Worm (Caenorhabditis elegans) whole organism, L1 larva: ENCODE data around the gene med-1.

Experiments
- C04F5.9 ChIP-seq: sonication (generic microtip); optimal IDR thresholded peaks from 2 replicates; lab custom pipeline; 2016; ENCODE audit warnings: missing genetic modification characterization, missing compliant biosample characterization
- C16A3.4 ChIP-seq: fragments of 150-350 bp; optimal IDR thresholded peaks from 2 replicates; lab custom pipeline; 2014; ENCODE audit warnings: missing biosample characterization, missing genetic modification characterization
- C34B4.2 ChIP-seq: sonication (generic microtip); optimal IDR thresholded peaks from 2 replicates; lab custom pipeline; 2017; ENCODE audit warnings: mild to moderate bottlenecking, missing genetic modification characterization, missing compliant biosample characterization
- Y116A8C.19 ChIP-seq: sonication (generic microtip); optimal IDR thresholded peaks from 2 replicates; lab custom pipeline; 2016; ENCODE audit warnings: missing compliant biosample characterization, missing genetic modification characterization, borderline replicate concordance
- alr-1 ChIP-seq: fragments of 200-800 bp; sonication (Bioruptor generic); optimal IDR thresholded peaks from 2 replicates; lab custom pipeline; 2018; ENCODE audit warnings: borderline replicate concordance, mild to moderate bottlenecking, missing genetic modification characterization, missing compliant biosample characterization
- ceh-90 ChIP-seq: sonication (generic microtip); optimal IDR thresholded peaks from 2 replicates; lab custom pipeline; 2016; ENCODE audit warnings: missing genetic modification characterization, missing compliant biosample characterization
- ces-1 ChIP-seq: fragments of 150-350 bp; optimal IDR thresholded peaks from 2 replicates; lab custom pipeline; 2014; ENCODE audit warnings: missing biosample characterization, missing genetic modification reagents, missing genetic modification characterization
- dsc-1 ChIP-seq: sonication (generic microtip); optimal IDR thresholded peaks from 2 replicates; lab custom pipeline; 2016; ENCODE audit warnings: mild to moderate bottlenecking, missing genetic modification characterization, missing compliant biosample characterization
- efl-1 ChIP-seq, 4 experiments: fragments of 150-350 bp; optimal IDR thresholded peaks in 3 of 4; peaks in 1 of 4; 1 replicate in 1 of 4; 2 replicates in 3 of 4; lab custom pipeline; 2014; ENCODE audit warnings: missing biosample characterization in 2 of 4, missing genetic modification characterization in 2 of 4, missing genetic modification reagents in 2 of 4
- egl-27 ChIP-seq, 2 experiments: fragments of 150-350 bp in 1 of 2; sonication (generic microtip); optimal IDR thresholded peaks; 3 replicates each; lab custom pipeline; 2017 to 2018; ENCODE audit warnings: missing biosample characterization in 2 of 2, missing genetic modification characterization in 2 of 2, missing genetic modification reagents in 2 of 2
- elt-2 ChIP-seq: sonication (generic microtip); optimal IDR thresholded peaks from 2 replicates; lab custom pipeline; 2016; ENCODE audit warnings: missing genetic modification characterization, mild to moderate bottlenecking, inconsistent platforms, missing compliant biosample characterization, missing genetic modification reagents
- ets-5 ChIP-seq: fragments of 200-800 bp; sonication (Bioruptor generic); IDR thresholded peaks from 2 replicates; pipeline ENCODE4 v1.3.6; 2022; ENCODE audit warnings: missing genetic modification characterization, missing compliant biosample characterization
- fkh-10 ChIP-seq: sonication (generic microtip); optimal IDR thresholded peaks from 2 replicates; lab custom pipeline; 2017; ENCODE audit warnings: missing biosample characterization, missing genetic modification reagents, missing genetic modification characterization
- fos-1 ChIP-seq: fragments of 150-350 bp; optimal IDR thresholded peaks from 2 replicates; lab custom pipeline; 2014; ENCODE audit warnings: missing biosample characterization, missing genetic modification characterization
- grh-1 ChIP-seq: fragments of 200-800 bp; sonication (Bioruptor generic); IDR thresholded peaks from 2 replicates; pipeline ENCODE4 v1.3.6; 2022; ENCODE audit warnings: missing genetic modification reagents, missing genetic modification characterization, missing compliant biosample characterization
- hpl-2 ChIP-seq: fragments of 150-350 bp; optimal IDR thresholded peaks from 2 replicates; lab custom pipeline; 2014; ENCODE audit warnings: missing biosample characterization, missing genetic modification reagents, missing genetic modification characterization
- lin-14 ChIP-seq: fragments of 200-800 bp; sonication (Bioruptor generic); optimal IDR thresholded peaks from 2 replicates; lab custom pipeline; 2018; ENCODE audit warnings: mild to moderate bottlenecking, missing genetic modification characterization, moderate library complexity, missing compliant biosample characterization
- lin-15B ChIP-seq: fragments of 150-350 bp; sonication (generic microtip); optimal IDR thresholded peaks from 3 replicates; lab custom pipeline; 2014; ENCODE audit warnings: missing biosample characterization, missing genetic modification characterization
- lin-39 ChIP-seq: fragments of 150-350 bp; optimal IDR thresholded peaks from 2 replicates; lab custom pipeline; 2014; ENCODE audit warnings: missing biosample characterization, missing genetic modification reagents, missing genetic modification characterization
- lir-3 ChIP-seq: sonication (generic microtip); optimal IDR thresholded peaks from 2 replicates; lab custom pipeline; 2016; ENCODE audit warnings: mild to moderate bottlenecking, missing genetic modification characterization, moderate library complexity, missing compliant biosample characterization; ENCODE audit not compliant: poor library complexity
- lsy-2 ChIP-seq, 2 experiments: fragments of 150-350 bp; optimal IDR thresholded peaks; 2 replicates each; lab custom pipeline; 2014; ENCODE audit warnings: missing biosample characterization in 2 of 2, missing genetic modification characterization in 2 of 2
- mab-9 ChIP-seq: fragments of 200-800 bp; sonication (Bioruptor generic); IDR thresholded peaks from 2 replicates; pipeline ENCODE4 v1.3.6; 2022; ENCODE audit warnings: missing genetic modification reagents, missing genetic modification characterization, missing compliant biosample characterization
- mdl-1 ChIP-seq, 2 experiments: fragments of 150-350 bp; optimal IDR thresholded peaks; 2 replicates each; lab custom pipeline; 2014 to 2017; ENCODE audit warnings: missing biosample characterization in 2 of 2, missing genetic modification characterization in 2 of 2, inconsistent platforms in 1 of 2
- nhr-11 ChIP-seq: fragments of 150-350 bp; optimal IDR thresholded peaks from 2 replicates; lab custom pipeline; 2014; ENCODE audit warnings: missing biosample characterization, missing genetic modification characterization
- nhr-12 ChIP-seq: sonication (generic microtip); optimal IDR thresholded peaks from 2 replicates; lab custom pipeline; 2017; ENCODE audit warnings: missing biosample characterization, missing genetic modification characterization
- nhr-19 ChIP-seq: fragments of 200-800 bp; sonication (Bioruptor generic); conservative IDR thresholded peaks from 2 replicates; pipeline ENCODE4 v1.3.6; 2022; ENCODE audit warnings: missing genetic modification characterization, missing compliant biosample characterization
- nhr-20 ChIP-seq: sonication (generic microtip); optimal IDR thresholded peaks from 2 replicates; lab custom pipeline; 2016; ENCODE audit warnings: mild to moderate bottlenecking, missing genetic modification characterization, missing compliant biosample characterization
- nhr-28 ChIP-seq: fragments of 150-350 bp; optimal IDR thresholded peaks from 2 replicates; lab custom pipeline; 2014; ENCODE audit warnings: missing biosample characterization, missing genetic modification characterization
- nhr-47 ChIP-seq: sonication (generic microtip); optimal IDR thresholded peaks from 2 replicates; lab custom pipeline; 2016; ENCODE audit warnings: mild to moderate bottlenecking, missing genetic modification characterization, moderate library complexity, missing compliant biosample characterization
- nhr-71 ChIP-seq: sonication (generic microtip); optimal IDR thresholded peaks from 2 replicates; lab custom pipeline; 2016; ENCODE audit warnings: mild to moderate bottlenecking, missing genetic modification characterization, moderate library complexity, missing compliant biosample characterization
- nhr-76 ChIP-seq: sonication (generic microtip); optimal IDR thresholded peaks from 2 replicates; lab custom pipeline; 2017; ENCODE audit warnings: missing biosample characterization, missing genetic modification characterization
- nhr-90 ChIP-seq: sonication (generic microtip); optimal IDR thresholded peaks from 2 replicates; lab custom pipeline; 2016; ENCODE audit warnings: mild to moderate bottlenecking, missing genetic modification characterization, missing compliant biosample characterization; ENCODE audit not compliant: poor library complexity
- pqm-1 ChIP-seq: sonication (generic microtip); optimal IDR thresholded peaks from 3 replicates; lab custom pipeline; 2017; ENCODE audit warnings: missing biosample characterization, missing genetic modification characterization
- skn-1 ChIP-seq: fragments of 150-350 bp; optimal IDR thresholded peaks from 2 replicates; lab custom pipeline; 2014; ENCODE audit warnings: missing biosample characterization, missing genetic modification characterization
- snu-23 ChIP-seq: sonication (generic microtip); optimal IDR thresholded peaks from 2 replicates; lab custom pipeline; 2016; ENCODE audit warnings: missing genetic modification characterization, missing compliant biosample characterization
- sox-4 ChIP-seq: sonication (generic microtip); optimal IDR thresholded peaks from 2 replicates; lab custom pipeline; 2016; ENCODE audit warnings: missing genetic modification characterization, missing compliant biosample characterization
- sup-37 ChIP-seq: fragments of 200-800 bp; sonication (Bioruptor generic); optimal IDR thresholded peaks from 2 replicates; lab custom pipeline; 2018; ENCODE audit warnings: mild to moderate bottlenecking, missing genetic modification characterization, missing compliant biosample characterization
- swsn-7 ChIP-seq: sonication (generic microtip); optimal IDR thresholded peaks from 2 replicates; lab custom pipeline; 2016; ENCODE audit warnings: missing genetic modification characterization, missing compliant biosample characterization
- tbx-2 ChIP-seq: sonication (generic microtip); optimal IDR thresholded peaks from 2 replicates; lab custom pipeline; 2016; ENCODE audit warnings: missing genetic modification characterization, missing compliant biosample characterization
- tlp-1 ChIP-seq: fragments of 150-350 bp; optimal IDR thresholded peaks from 2 replicates; lab custom pipeline; 2014; ENCODE audit warnings: missing biosample characterization, missing genetic modification characterization
- unc-30 ChIP-seq: sonication (generic microtip); optimal IDR thresholded peaks from 2 replicates; lab custom pipeline; 2017; ENCODE audit warnings: missing biosample characterization, missing genetic modification characterization
- unc-62 ChIP-seq: fragments of 150-350 bp; optimal IDR thresholded peaks from 2 replicates; lab custom pipeline; 2014; ENCODE audit warnings: missing biosample characterization, missing genetic modification reagents, missing genetic modification characterization
- xbp-1 ChIP-seq: sonication (generic microtip); optimal IDR thresholded peaks from 2 replicates; lab custom pipeline; 2016; ENCODE audit warnings: missing genetic modification characterization, missing compliant biosample characterization
- zag-1 ChIP-seq: fragments of 150-350 bp; optimal IDR thresholded peaks from 2 replicates; lab custom pipeline; 2014; ENCODE audit warnings: missing biosample characterization, missing genetic modification characterization
- zip-4 ChIP-seq: fragments of 200-800 bp; sonication (Bioruptor generic); optimal IDR thresholded peaks from 2 replicates; lab custom pipeline; 2018; ENCODE audit warnings: mild to moderate bottlenecking, missing genetic modification characterization, moderate library complexity, missing compliant biosample characterization
- ztf-4 ChIP-seq: fragments of 150-350 bp; optimal IDR thresholded peaks from 2 replicates; lab custom pipeline; 2014; ENCODE audit warnings: missing biosample characterization, missing genetic modification characterization

med-1 gene

ce11 chrX:12404729-12405128 lies 25.7 kb upstream of the med-1 start:
- TF ChIP-seq ztf-4 (tag; lab: Kevin White, UChicago) (no peak), xbp-1 (tag; lab: Kevin White, UChicago) (no peak), nhr-71 (tag; lab: Kevin White, UChicago) (no peak), nhr-90 (tag; lab: Kevin White, UChicago) (no peak), lin-14 (peak; percentile 67), mab-9 (peak; percentile 74), zip-4 (GFP tag; lab: Kevin White, UChicago) (no peak), dsc-1 (no peak), nhr-19 (GFP tag; lab: Robert Waterston, UW) (no peak), ceh-90 (tag; lab: Kevin White, UChicago) (no peak), unc-62 (GFP tag; lab: Kevin White, UChicago) (no peak), efl-1 (optimal IDR thresholded peaks at IDR 0.05; lab: Kevin White, UChicago) (no peak), efl-1 (GFP tag; optimal IDR thresholded peaks at IDR 0.05 in 1 of 2; lab: Kevin White, UChicago) (peak in 1 of 2 experiments; percentile 46), ets-5 (no peak), lin-39 (tag; lab: Kevin White, UChicago) (peak; percentile 4), nhr-12 (tag; lab: Kevin White, UChicago) (no peak), tlp-1 (tag; lab: Kevin White, UChicago) (no peak), nhr-11 (no peak), nhr-20 (tag; lab: Kevin White, UChicago) (no peak), sup-37 (GFP tag; lab: Kevin White, UChicago) (no peak)

ce11 chrX:12406037-12406436 lies 24.4 kb upstream of the med-1 start:
- TF ChIP-seq Y116A8C.19 (tag; lab: Kevin White, UChicago) (no peak), lin-14 (peak; percentile 43), efl-1 (optimal IDR thresholded peaks at IDR 0.05; lab: Kevin White, UChicago) (no peak), efl-1 (GFP tag; optimal IDR thresholded peaks at IDR 0.05 in 1 of 2; lab: Kevin White, UChicago) (peak in 1 of 2 experiments; percentile 30), nhr-71 (tag; lab: Kevin White, UChicago) (peak; percentile 6)

ce11 chrX:12406592-12406991 lies 23.8 kb upstream of the med-1 start:
- TF ChIP-seq skn-1 (tag; lab: Kevin White, UChicago) (no peak), lir-3 (tag; lab: Kevin White, UChicago) (no peak), zip-4 (GFP tag; lab: Kevin White, UChicago) (no peak), nhr-76 (tag; lab: Kevin White, UChicago) (no peak), grh-1 (no peak), mdl-1 (tag; optimal IDR thresholded peaks at IDR 0.05; lab: Kevin White, UChicago) (no peak), zag-1 (no peak), egl-27 (tag; optimal IDR thresholded peaks at IDR 0.05; lab: Kevin White, UChicago) (no peak), C34B4.2 (tag; lab: Kevin White, UChicago) (no peak), nhr-12 (tag; lab: Kevin White, UChicago) (no peak), alr-1 (tag; lab: Kevin White, UChicago) (no peak), lin-15B (tag; lab: Kevin White, UChicago) (no peak), mab-9 (no peak), ces-1 (GFP tag; lab: Kevin White, UChicago) (no peak), elt-2 (no peak), sox-4 (tag; lab: Kevin White, UChicago) (no peak), efl-1 (optimal IDR thresholded peaks at IDR 0.05; lab: Kevin White, UChicago) (no peak), efl-1 (GFP tag; optimal IDR thresholded peaks at IDR 0.05 in 1 of 2; lab: Kevin White, UChicago) (no peak), C04F5.9 (tag; lab: Kevin White, UChicago) (no peak), lsy-2 (tag; optimal IDR thresholded peaks at IDR 0.05; lab: Kevin White, UChicago) (no peak), unc-30 (no peak)

ce11 chrX:12407297-12407696 lies 23.1 kb upstream of the med-1 start:
- TF ChIP-seq fos-1 (tag; lab: Kevin White, UChicago) (no peak), snu-23 (GFP tag; lab: Kevin White, UChicago) (no peak), ces-1 (GFP tag; lab: Kevin White, UChicago) (peak; percentile 78), nhr-47 (peak; percentile 20), hpl-2 (GFP tag; lab: Kevin White, UChicago) (no peak), swsn-7 (tag; lab: Kevin White, UChicago) (peak; percentile 8), tbx-2 (tag; lab: Kevin White, UChicago) (peak; percentile 30), lin-14 (peak; percentile 78), nhr-28 (tag; lab: Kevin White, UChicago) (no peak), C16A3.4 (tag; lab: Kevin White, UChicago) (no peak), pqm-1 (tag; lab: Kevin White, UChicago) (no peak), fkh-10 (peak; percentile 83), nhr-71 (tag; lab: Kevin White, UChicago) (peak; percentile 22)
- TF ChIP-seq, all 84 proteins: peak for 7
